Fruit fly (Drosophila melanogaster) whole organism, prepupa: ENCODE measurements around the gene CG31793.

ENCODE experiments used
- Blimp-1 ChIP-seq: fragments of 200-800 bp; sonication (Bioruptor generic); optimal IDR thresholded peaks from 3 replicates; lab custom pipeline; 2017; ENCODE audit warnings: missing biosample characterization, missing genetic modification characterization, mild to moderate bottlenecking, moderate library complexity, missing genetic modification reagents
- CG10631 ChIP-seq: fragments of 200-800 bp; sonication (Bioruptor generic); optimal IDR thresholded peaks from 2 replicates; lab custom pipeline; 2016; ENCODE audit warnings: missing biosample characterization, missing genetic modification characterization
- CG10669 ChIP-seq: fragments of 200-800 bp; sonication (Bioruptor generic); optimal IDR thresholded peaks from 3 replicates; lab custom pipeline; 2018; ENCODE audit warnings: missing biosample characterization, mild to moderate bottlenecking, missing genetic modification characterization, moderate library complexity
- CG11294 ChIP-seq: fragments of 200-800 bp; sonication (Bioruptor generic); IDR thresholded peaks from 2 replicates; pipeline ENCODE4 v1.3.6; 2022; ENCODE audit warnings: missing biosample characterization, missing genetic modification characterization
- CG11902 ChIP-seq: fragments of 200-800 bp; sonication (Bioruptor generic); optimal IDR thresholded peaks from 3 replicates; lab custom pipeline; 2016; ENCODE audit warnings: missing biosample characterization, missing genetic modification characterization
- CG1621 ChIP-seq: fragments of 200-800 bp; sonication (Bioruptor generic); optimal IDR thresholded peaks from 3 replicates; lab custom pipeline; 2018; ENCODE audit warnings: missing biosample characterization, mild to moderate bottlenecking, missing genetic modification characterization
- CG31627 ChIP-seq: fragments of 200-800 bp; sonication (Bioruptor generic); optimal IDR thresholded peaks from 3 replicates; lab custom pipeline; 2016; ENCODE audit warnings: missing biosample characterization, missing genetic modification characterization
- CG32006 ChIP-seq: fragments of 200-800 bp; sonication (Bioruptor generic); optimal IDR thresholded peaks from 3 replicates; lab custom pipeline; 2017; ENCODE audit warnings: missing biosample characterization, mild to moderate bottlenecking, missing genetic modification characterization
- CG3919 ChIP-seq: fragments of 200-800 bp; sonication (Bioruptor generic); optimal IDR thresholded peaks from 3 replicates; lab custom pipeline; 2016; ENCODE audit warnings: missing biosample characterization, missing genetic modification characterization
- CG4318 ChIP-seq: fragments of 200-800 bp; sonication (Bioruptor generic); optimal IDR thresholded peaks from 3 replicates; lab custom pipeline; 2017; ENCODE audit warnings: missing biosample characterization, mild to moderate bottlenecking, missing genetic modification characterization
- CG6163 ChIP-seq: fragments of 200-800 bp; sonication (Bioruptor generic); IDR thresholded peaks from 3 replicates; pipeline ENCODE4 v1.3.6; 2022; ENCODE audit warnings: missing biosample characterization, missing genetic modification characterization
- CG6276 ChIP-seq: fragments of 200-800 bp; sonication (Bioruptor generic); optimal IDR thresholded peaks from 2 replicates; lab custom pipeline; 2017; ENCODE audit warnings: missing biosample characterization, mild to moderate bottlenecking, missing genetic modification characterization
- CG6792 ChIP-seq: fragments of 200-800 bp; sonication (Bioruptor generic); optimal IDR thresholded peaks from 3 replicates; lab custom pipeline; 2016; ENCODE audit warnings: missing biosample characterization, missing genetic modification characterization
- CG6854 ChIP-seq: fragments of 200-800 bp; sonication (Bioruptor generic); optimal IDR thresholded peaks from 2 replicates; lab custom pipeline; 2017; ENCODE audit warnings: missing biosample characterization, mild to moderate bottlenecking, missing genetic modification characterization
- CG8119 ChIP-seq: fragments of 200-800 bp; sonication (Bioruptor generic); IDR thresholded peaks from 3 replicates; pipeline ENCODE4 v1.3.6; 2022; ENCODE audit warnings: missing biosample characterization, missing genetic modification characterization
- CG8319 ChIP-seq: fragments of 200-800 bp; sonication (Bioruptor generic); optimal IDR thresholded peaks from 3 replicates; lab custom pipeline; 2016; ENCODE audit warnings: missing biosample characterization, missing genetic modification characterization
- CG8632 ChIP-seq: fragments of 200-800 bp; sonication (Bioruptor generic); optimal IDR thresholded peaks from 3 replicates; lab custom pipeline; 2016; ENCODE audit warnings: missing biosample characterization, missing genetic modification characterization
- CG9139 ChIP-seq: fragments of 200-800 bp; sonication (Bioruptor generic); optimal IDR thresholded peaks from 3 replicates; lab custom pipeline; 2017; ENCODE audit warnings: missing biosample characterization, mild to moderate bottlenecking, missing genetic modification characterization
- Eip75B ChIP-seq: fragments of 200-800 bp; sonication (Bioruptor generic); optimal IDR thresholded peaks from 3 replicates; lab custom pipeline; 2016; ENCODE audit warnings: missing biosample characterization, missing genetic modification characterization
- Eip78C ChIP-seq: fragments of 200-800 bp; sonication (Bioruptor generic); peaks from one replicate; lab custom pipeline; 2016; ENCODE audit warnings: missing biosample characterization, missing genetic modification characterization
- Eip93F ChIP-seq: fragments of 200-800 bp; sonication (Bioruptor generic); optimal IDR thresholded peaks from 2 replicates; lab custom pipeline; 2016; ENCODE audit warnings: missing biosample characterization, mild to moderate bottlenecking, missing genetic modification characterization
- Ets21C ChIP-seq: fragments of 200-800 bp; sonication (Bioruptor generic); optimal IDR thresholded peaks from 3 replicates; lab custom pipeline; 2016; ENCODE audit warnings: missing biosample characterization, missing genetic modification characterization
- Ets96B ChIP-seq: fragments of 200-800 bp; optimal IDR thresholded peaks from 2 replicates; lab custom pipeline; 2019; ENCODE audit warnings: missing biosample characterization, mild to moderate bottlenecking, missing genetic modification characterization, moderate library complexity
- Gug ChIP-seq: fragments of 200-800 bp; sonication (Bioruptor generic); IDR thresholded peaks from 2 replicates; pipeline ENCODE4 v1.3.6; 2022; ENCODE audit warnings: missing biosample characterization, missing genetic modification characterization
- Hr4 ChIP-seq: fragments of 200-800 bp; sonication (Bioruptor generic); optimal IDR thresholded peaks from 3 replicates; lab custom pipeline; 2016; ENCODE audit warnings: missing biosample characterization, missing genetic modification characterization
- Lpt ChIP-seq: fragments of 200-800 bp; sonication (Bioruptor generic); optimal IDR thresholded peaks from 3 replicates; lab custom pipeline; 2016; ENCODE audit warnings: missing biosample characterization, missing genetic modification characterization
- Met ChIP-seq: fragments of 200-800 bp; sonication (Bioruptor generic); optimal IDR thresholded peaks from 3 replicates; lab custom pipeline; 2016; ENCODE audit warnings: missing biosample characterization, missing genetic modification characterization
- OdsH ChIP-seq: fragments of 200-800 bp; sonication (Bioruptor generic); optimal IDR thresholded peaks from 3 replicates; lab custom pipeline; 2016; ENCODE audit warnings: missing biosample characterization, missing genetic modification characterization
- Sox14 ChIP-seq: fragments of 200-800 bp; sonication (Bioruptor generic); optimal IDR thresholded peaks from 3 replicates; lab custom pipeline; 2016; ENCODE audit warnings: missing biosample characterization, missing genetic modification characterization
- Sox15 ChIP-seq: fragments of 200-800 bp; sonication (Bioruptor generic); optimal IDR thresholded peaks from 3 replicates; lab custom pipeline; 2016; ENCODE audit warnings: missing biosample characterization, missing genetic modification characterization
- achi ChIP-seq: fragments of 200-800 bp; sonication (Bioruptor generic); optimal IDR thresholded peaks from 3 replicates; lab custom pipeline; 2016; ENCODE audit warnings: missing biosample characterization, missing genetic modification characterization
- acj6 ChIP-seq: fragments of 200-800 bp; sonication (Bioruptor generic); optimal IDR thresholded peaks from 3 replicates; lab custom pipeline; 2016; ENCODE audit warnings: missing biosample characterization, missing genetic modification characterization
- eg ChIP-seq: fragments of 200-800 bp; sonication (Bioruptor generic); IDR thresholded peaks from 3 replicates; pipeline ENCODE4 v1.3.6; 2022; ENCODE audit warnings: missing biosample characterization, missing genetic modification characterization
- esn ChIP-seq: fragments of 200-800 bp; sonication (Bioruptor generic); optimal IDR thresholded peaks from 2 replicates; lab custom pipeline; 2016; ENCODE audit warnings: missing biosample characterization, mild to moderate bottlenecking, missing genetic modification characterization, moderate library complexity
- fd85E ChIP-seq: fragments of 200-800 bp; sonication (Bioruptor generic); optimal IDR thresholded peaks from 3 replicates; lab custom pipeline; 2016; ENCODE audit warnings: missing biosample characterization, missing genetic modification characterization
- fkh ChIP-seq: fragments of 200-800 bp; sonication (Bioruptor generic); optimal IDR thresholded peaks from 3 replicates; lab custom pipeline; 2017; ENCODE audit warnings: missing biosample characterization, mild to moderate bottlenecking, missing genetic modification characterization, moderate library complexity
- lz ChIP-seq: fragments of 200-800 bp; sonication (Bioruptor generic); optimal IDR thresholded peaks from 3 replicates; lab custom pipeline; 2016; ENCODE audit warnings: missing biosample characterization, missing genetic modification characterization
- net ChIP-seq: fragments of 200-800 bp; sonication (Bioruptor generic); optimal IDR thresholded peaks from 3 replicates; lab custom pipeline; 2016; ENCODE audit warnings: missing biosample characterization, missing genetic modification characterization
- pdm3 ChIP-seq: fragments of 200-800 bp; sonication (Bioruptor generic); optimal IDR thresholded peaks from 3 replicates; lab custom pipeline; 2016; ENCODE audit warnings: missing biosample characterization, missing genetic modification characterization
- salr ChIP-seq, 2 experiments: fragments of 200-800 bp; sonication (Bioruptor generic); optimal IDR thresholded peaks; 3 replicates each; lab custom pipeline; 2016 to 2018; ENCODE audit warnings: missing biosample characterization in 2 of 2, missing genetic modification characterization in 2 of 2, mild to moderate bottlenecking in 1 of 2
- spab ChIP-seq: fragments of 200-800 bp; sonication (Bioruptor generic); optimal IDR thresholded peaks from 2 replicates; lab custom pipeline; 2017; ENCODE audit warnings: missing biosample characterization, mild to moderate bottlenecking, missing genetic modification characterization, missing genetic modification reagents
- ss ChIP-seq, 2 experiments: fragments of 200-800 bp; sonication (Bioruptor generic); optimal IDR thresholded peaks; 2 replicates in 1 of 2; 3 replicates in 1 of 2; lab custom pipeline; 2017 to 2018; ENCODE audit warnings: mild to moderate bottlenecking in 2 of 2, missing biosample characterization in 2 of 2, missing genetic modification characterization in 2 of 2, moderate library complexity in 1 of 2
- svp ChIP-seq: fragments of 200-800 bp; sonication (Bioruptor generic); peaks from one replicate; lab custom pipeline; 2016; ENCODE audit warnings: missing biosample characterization, missing genetic modification characterization
- vri ChIP-seq: fragments of 200-800 bp; sonication (Bioruptor generic); optimal IDR thresholded peaks from 3 replicates; lab custom pipeline; 2016; ENCODE audit warnings: missing biosample characterization, mild to moderate bottlenecking, missing genetic modification characterization

Gene CG31793

DNA sequence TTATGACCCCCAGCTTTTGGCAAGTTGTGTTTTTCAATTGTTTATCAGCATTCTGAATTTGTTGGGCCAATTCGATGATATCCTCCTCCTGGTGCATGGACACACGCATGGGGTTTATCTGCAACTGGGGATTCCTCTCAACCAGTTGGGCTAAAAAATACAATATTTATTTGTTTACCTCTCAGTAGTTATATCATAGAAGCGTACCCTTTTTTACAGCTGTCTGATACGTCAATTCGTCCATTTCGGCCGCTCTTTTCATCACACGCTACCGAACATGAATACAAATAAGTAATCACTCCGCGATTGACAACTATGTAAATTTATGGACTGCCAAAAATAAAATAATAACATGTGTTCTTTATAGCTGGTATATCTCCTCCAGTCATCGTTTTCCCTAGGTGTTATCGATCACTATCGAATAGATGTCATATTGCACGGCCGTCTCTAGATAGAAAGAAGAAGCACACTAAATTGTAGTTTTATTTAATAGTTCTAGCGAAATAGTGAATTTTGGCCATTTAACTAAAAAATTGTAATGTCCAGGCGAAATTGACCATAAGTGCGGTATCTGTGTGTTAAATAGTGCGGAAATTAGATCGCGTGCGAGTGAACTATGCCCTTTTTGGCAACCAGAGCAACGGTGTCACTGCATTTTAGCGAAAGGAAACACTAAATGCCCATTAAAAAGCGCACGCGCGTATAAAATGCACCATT, 31.2 kb downstream of the CG31793 start, which contains the start of the genes mib2 and CG31800 (continued):
- TF ChIP-seq ss (GFP tag; optimal IDR thresholded peaks at IDR 0.05; lab: Kevin White, UChicago) (no peak), Eip93F (no peak), CG11902 (GFP tag; lab: Kevin White, UChicago) (no peak), esn (GFP tag; lab: Kevin White, UChicago) (peak; percentile 21), acj6 (peak; percentile 3), vri (GFP tag; lab: Kevin White, UChicago) (no peak), pdm3 (GFP tag; lab: Kevin White, UChicago) (no peak), Sox15 (no peak), CG32006 (GFP tag; lab: Kevin White, UChicago) (no peak), achi (GFP tag; lab: Kevin White, UChicago) (peak; percentile 16), CG10669 (GFP tag; lab: Kevin White, UChicago) (no peak), fkh (peak; percentile 36), CG4318 (no peak), CG1621 (tag; lab: Kevin White, UChicago) (no peak), CG11294 (no peak), CG10631 (GFP tag; lab: Kevin White, UChicago) (no peak), CG3919 (GFP tag; lab: Kevin White, UChicago) (no peak), svp (GFP tag; lab: Kevin White, UChicago) (peak; percentile 71)
- TF ChIP-seq, all 60 proteins: peak for 8

DNA sequence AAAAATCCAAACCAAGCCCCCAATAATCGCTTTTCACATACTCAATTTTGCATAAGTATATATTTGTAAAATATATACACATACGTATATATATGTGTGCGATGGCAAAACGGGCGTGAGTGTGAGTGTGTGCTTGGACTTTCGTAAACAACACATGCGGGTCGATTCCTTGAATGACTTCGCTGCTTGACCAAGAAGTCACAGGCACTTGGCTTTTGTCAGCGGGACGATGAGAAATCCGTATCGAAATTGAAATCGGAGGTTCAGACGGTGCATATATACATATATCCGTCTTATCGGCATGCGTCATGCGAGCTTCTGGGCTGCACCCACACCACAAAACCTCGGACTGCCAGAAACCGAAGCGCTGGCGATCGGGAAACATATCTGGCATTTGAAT, 31.8 kb downstream of the CG31793 start:
- TF ChIP-seq CG11294, result no peak
- peak; percentile 90 for TF ChIP-seq svp (GFP tag; lab: Kevin White, UChicago)
- no peak for TF ChIP-seq CG10669 (GFP tag; lab: Kevin White, UChicago)
- no peak for TF ChIP-seq CG9139
- peak; percentile 37 for TF ChIP-seq Eip93F

DNA sequence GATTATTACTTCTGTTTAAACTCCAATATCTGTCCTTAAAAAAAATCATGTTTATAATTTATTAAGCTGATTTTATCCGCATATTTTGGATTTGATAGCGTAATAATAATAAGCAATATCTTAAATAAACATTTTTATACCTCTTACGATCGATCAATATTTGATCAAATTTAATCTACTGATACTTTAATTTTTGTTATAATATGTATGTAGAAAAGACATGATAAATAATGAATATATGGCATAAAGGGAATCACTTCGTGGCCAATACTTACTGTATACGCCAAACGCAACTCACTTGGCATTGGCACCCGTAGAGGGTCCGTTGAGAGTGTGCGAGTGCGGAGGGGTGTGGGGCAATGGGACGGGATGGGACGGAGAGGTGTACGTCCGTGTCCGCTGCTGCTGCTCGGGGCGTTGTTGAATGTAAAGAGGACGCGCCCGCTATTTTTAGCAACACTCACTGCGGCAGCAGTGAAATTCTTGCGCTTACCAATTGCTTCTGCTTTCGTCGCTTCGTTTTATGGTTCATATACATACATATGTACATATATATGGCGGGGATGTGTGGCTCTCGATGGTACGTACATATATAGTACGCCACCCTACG, 33.0 kb downstream of the CG31793 start:
- TF ChIP-seq eg (GFP tag; lab: Robert Waterston, UW), result no peak
- TF ChIP-seq CG8119 (GFP tag; lab: Robert Waterston, UW), result no peak
- no peak for TF ChIP-seq fd85E
- peak; percentile 48 for TF ChIP-seq CG1621 (tag; lab: Kevin White, UChicago)
- no peak for TF ChIP-seq CG11902 (GFP tag; lab: Kevin White, UChicago)
- no peak for TF ChIP-seq Eip75B (GFP tag; lab: Kevin White, UChicago)
- no peak for TF ChIP-seq CG10631 (GFP tag; lab: Kevin White, UChicago)
- no peak for TF ChIP-seq CG6163
- no peak for TF ChIP-seq spab (GFP tag; lab: Kevin White, UChicago)
- no peak for TF ChIP-seq CG4318
- TF ChIP-seq CG6854 (GFP tag; lab: Kevin White, UChicago), result no peak
- no peak for TF ChIP-seq Gug (GFP tag; lab: Robert Waterston, UW)
- TF ChIP-seq Blimp-1 (GFP tag; lab: Kevin White, UChicago), result no peak
- peak; percentile 14 for TF ChIP-seq CG8632
- peak; percentile 1 for TF ChIP-seq CG6276 (GFP tag; lab: Kevin White, UChicago)
- TF ChIP-seq CG32006 (GFP tag; lab: Kevin White, UChicago), result peak; percentile 34
- TF ChIP-seq Ets21C (GFP tag; lab: Kevin White, UChicago), result no peak
- TF ChIP-seq Sox15, result no peak
- TF ChIP-seq pdm3 (GFP tag; lab: Kevin White, UChicago), result peak; percentile 31
- no peak for TF ChIP-seq CG8319 (GFP tag; lab: Kevin White, UChicago)
- TF ChIP-seq OdsH (GFP tag; lab: Kevin White, UChicago), result no peak
- peak; percentile 10 for TF ChIP-seq acj6
- TF ChIP-seq Sox14 (GFP tag; lab: Kevin White, UChicago), result no peak
- TF ChIP-seq CG3919 (GFP tag; lab: Kevin White, UChicago), result peak; percentile 11
- peak; percentile 14 for TF ChIP-seq esn (GFP tag; lab: Kevin White, UChicago)
- TF ChIP-seq CG11294, result no peak
- no peak for TF ChIP-seq Met (GFP tag; lab: Kevin White, UChicago)
- peak; percentile 8 for TF ChIP-seq achi (GFP tag; lab: Kevin White, UChicago)
- TF ChIP-seq Lpt, result peak; percentile 51
- TF ChIP-seq lz (GFP tag; lab: Kevin White, UChicago), result no peak
- TF ChIP-seq ss (GFP tag; optimal IDR thresholded peaks at IDR 0.05; lab: Kevin White, UChicago), result peak in 1 of 2 experiments; percentile 7
- TF ChIP-seq Ets96B (tag; lab: Kevin White, UChicago), result no peak
- TF ChIP-seq salr (GFP tag; optimal IDR thresholded peaks at IDR 0.05; lab: Kevin White, UChicago), result no peak
- no peak for TF ChIP-seq CG31627 (GFP tag; lab: Kevin White, UChicago)
- TF ChIP-seq Hr4 (GFP tag; lab: Kevin White, UChicago), result no peak
- TF ChIP-seq vri (GFP tag; lab: Kevin White, UChicago), result no peak
- TF ChIP-seq CG6792 (GFP tag; lab: Kevin White, UChicago), result no peak
- TF ChIP-seq Eip78C (GFP tag; lab: Kevin White, UChicago), result peak; percentile 82
- TF ChIP-seq CG10669 (GFP tag; lab: Kevin White, UChicago), result no peak
- no peak for TF ChIP-seq net
